Worm (Caenorhabditis elegans): ENCODE measurements around the gene cyp-13A10.

The cyp-13A10 gene

ce11 chrII:9686663-9687193 lies 24.0 kb upstream of the cyp-13A10 start, which contains the start of gene ZK1320.9 (continued):
- peak; percentile 69 for TF ChIP-seq hmg-1.2 (GFP tag; IDR thresholded peaks at IDR 0.05)

DNA sequence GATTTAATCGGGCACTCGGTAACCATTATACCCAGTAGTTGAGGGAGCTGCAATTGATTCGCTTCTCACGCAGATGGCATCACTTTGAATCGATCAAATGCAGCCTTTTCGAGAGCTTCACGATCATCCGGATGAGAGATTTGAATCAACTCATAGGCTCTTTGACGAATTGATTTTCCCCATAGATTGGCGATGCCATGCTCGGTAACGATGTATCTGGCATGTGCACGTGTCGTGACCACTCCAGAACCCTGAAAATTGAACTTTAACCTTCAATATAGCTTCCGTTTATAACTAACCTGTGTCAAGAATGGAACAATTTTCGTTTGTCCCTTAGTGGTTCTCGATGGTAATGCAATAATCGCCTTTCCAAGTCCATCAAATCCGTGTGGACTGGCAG lies 21.5 kb upstream of the cyp-13A10 start:
- TF ChIP-seq ekl-4 (GFP tag; IDR thresholded peaks at IDR 0.05), result no peak

DNA sequence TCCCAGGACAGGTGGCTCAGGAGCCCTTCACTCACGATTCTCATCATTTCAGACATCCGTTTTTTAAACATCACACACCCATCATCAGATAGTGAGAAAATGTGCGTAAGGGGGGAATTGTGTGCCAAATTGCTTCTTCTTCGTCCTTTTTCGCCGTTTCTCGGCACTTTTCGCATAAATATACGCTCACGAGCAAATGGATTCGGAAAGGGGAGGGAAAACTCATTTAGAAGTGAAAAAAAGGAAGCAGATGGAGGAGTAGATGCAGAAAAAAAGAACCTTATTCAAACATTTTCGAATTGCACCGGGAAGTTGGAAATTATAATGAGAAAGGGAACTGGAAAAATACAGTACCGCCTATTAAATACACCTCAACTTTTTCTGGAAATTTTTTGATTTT lies 19.4 kb upstream of the cyp-13A10 start:
- TF ChIP-seq egl-44 (GFP tag; IDR thresholded peaks at IDR 0.05) (no peak), madf-10 (tag; optimal IDR thresholded peaks at IDR 0.05) (no peak), sdz-38 (tag; optimal IDR thresholded peaks at IDR 0.05) (no peak)

DNA sequence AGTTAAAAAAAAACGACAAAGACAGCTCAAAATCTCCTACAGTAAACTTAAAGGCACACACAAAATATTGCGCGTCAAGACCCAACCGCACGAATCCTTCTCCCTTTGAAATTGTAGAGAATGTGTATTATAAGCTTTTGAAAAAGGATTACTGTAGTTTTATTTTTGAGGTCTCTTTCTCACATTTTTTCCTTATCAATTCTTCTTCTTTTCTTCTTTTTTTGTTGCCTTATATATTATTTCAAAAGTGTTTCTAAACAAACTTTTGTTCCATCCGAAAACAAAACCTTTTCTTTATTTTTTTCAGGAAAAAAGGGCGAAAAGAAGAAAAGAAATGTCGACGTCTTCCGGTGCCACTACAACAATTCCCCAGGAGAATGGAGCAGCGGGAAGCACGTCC lies 17.8 kb upstream of the cyp-13A10 start, which contains the start of gene ZK1320.13:
ZK1320.13 (plus strand) TSS at position 301 of the 400 bp plus-strand sequence.
- TF ChIP-seq mel-28 (tag; optimal IDR thresholded peaks at IDR 0.05; ENCODE audit: borderline replicate concordance), result no peak

ce11 chrII:9679842-9680241 lies 17.2 kb upstream of the cyp-13A10 start:
- TF ChIP-seq F55B11.4 (tag; optimal IDR thresholded peaks at IDR 0.05; ENCODE audit: borderline replicate concordance, insufficient read depth), result no peak
- TF ChIP-seq hmg-1.2 (GFP tag; IDR thresholded peaks at IDR 0.05), result peak; percentile 61
- no peak for TF ChIP-seq attf-5 (GFP tag; optimal IDR thresholded peaks at IDR 0.05)

DNA sequence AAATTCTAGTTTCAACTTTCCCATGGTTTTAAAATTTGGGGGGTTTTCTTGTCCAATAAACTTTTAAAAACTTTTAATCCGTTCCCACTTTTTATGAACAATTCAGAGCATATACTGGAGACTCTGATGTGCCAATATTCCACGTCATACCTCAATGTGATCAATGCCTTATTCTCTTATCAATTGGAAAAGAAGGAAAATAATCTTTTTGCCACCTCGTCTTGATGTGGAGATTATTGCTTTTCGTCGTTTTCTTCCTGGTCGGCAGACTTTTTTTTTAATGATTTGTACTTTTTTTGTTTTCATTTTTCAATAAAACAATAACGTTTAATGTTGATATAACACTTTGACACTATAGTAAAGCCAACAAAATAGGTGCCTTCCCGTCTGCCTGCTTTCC lies 14.8 kb upstream of the cyp-13A10 start:
- no peak for TF ChIP-seq rcor-1 (GFP tag; IDR thresholded peaks at IDR 0.05)
- TF ChIP-seq Y53G8AR.9 (GFP tag; conservative IDR thresholded peaks at IDR 0.05), result no peak
- TF ChIP-seq K11D2.4 (GFP tag; IDR thresholded peaks at IDR 0.05), result no peak
- no peak for TF ChIP-seq cebp-1 (GFP tag; IDR thresholded peaks at IDR 0.05)
- no peak for TF ChIP-seq cebp-1 (tag; optimal IDR thresholded peaks at IDR 0.05)
- no peak for TF ChIP-seq F22D6.2 (tag; optimal IDR thresholded peaks at IDR 0.05)
- no peak for TF ChIP-seq mcd-1 (GFP tag; IDR thresholded peaks at IDR 0.05)
- no peak for TF ChIP-seq F49E8.2 (tag; optimal IDR thresholded peaks at IDR 0.05; ENCODE audit: insufficient read depth)
- no peak for TF ChIP-seq lir-1 (GFP tag; conservative IDR thresholded peaks at IDR 0.05)
- TF ChIP-seq let-607 (tag; optimal IDR thresholded peaks at IDR 0.05), result peak in 1 of 2 experiments; percentile 22
- no peak for TF ChIP-seq F23B12.7 (tag; optimal IDR thresholded peaks at IDR 0.05; ENCODE audit: insufficient read depth)
- no peak for TF ChIP-seq nhr-120 (GFP tag; IDR thresholded peaks at IDR 0.05)
- TF ChIP-seq lin-54 (GFP tag; optimal IDR thresholded peaks at IDR 0.05), result no peak
- peak; percentile 66 for TF ChIP-seq nhr-80 (tag; optimal IDR thresholded peaks at IDR 0.05)
- TF ChIP-seq nfya-2 (GFP tag; IDR thresholded peaks at IDR 0.05), result no peak

ce11 chrII:9674678-9675077 lies 12.0 kb upstream of the cyp-13A10 start, which contains the start of gene arc-1:
TSS of gene arc-1 (plus strand) at chrII:9674978.
- TF ChIP-seq F57C9.4 (tag; optimal IDR thresholded peaks at IDR 0.05) (no peak), atf-7 (tag; optimal IDR thresholded peaks at IDR 0.05) (no peak), lin-40 (tag; optimal IDR thresholded peaks at IDR 0.05) (no peak), nfya-2 (GFP tag; IDR thresholded peaks at IDR 0.05) (no peak), ceh-91 (GFP tag; IDR thresholded peaks at IDR 0.05) (no peak), nhr-179 (tag; optimal IDR thresholded peaks at IDR 0.05) (no peak), bed-1 (GFP tag; IDR thresholded peaks at IDR 0.05) (no peak), ztf-3 (GFP tag; optimal IDR thresholded peaks at IDR 0.05) (no peak), F22D6.2 (tag; optimal IDR thresholded peaks at IDR 0.05) (no peak), sea-2 (GFP tag; IDR thresholded peaks at IDR 0.05) (no peak), F49E8.2 (tag; optimal IDR thresholded peaks at IDR 0.05; ENCODE audit: insufficient read depth) (no peak), sdz-38 (tag; optimal IDR thresholded peaks at IDR 0.05) (no peak), Y53F4B.3 (GFP tag; IDR thresholded peaks at IDR 0.05) (no peak), snpc-1.1 (tag; optimal IDR thresholded peaks at IDR 0.05; ENCODE audit: insufficient read depth) (no peak), snpc-1.3 (tag; optimal IDR thresholded peaks at IDR 0.05; ENCODE audit: insufficient read depth) (no peak), zfh-2 (GFP tag; conservative IDR thresholded peaks at IDR 0.05) (no peak), dpff-1 (tag; optimal IDR thresholded peaks at IDR 0.05) (no peak)

Data from whole organism, young adult.